Worm (Caenorhabditis elegans): ENCODE data around the gene Y59H11AM.1.

- TF ChIP-seq Y55F3AM.14 (GFP tag; optimal IDR thresholded peaks at IDR 0.05) (no peak), mdl-1 (tag; optimal IDR thresholded peaks at IDR 0.05) (no peak), unc-39 (tag; optimal IDR thresholded peaks at IDR 0.05) (no peak)
Observed at ce11 chrIV:8532024-8532423, 39.2 kb upstream of the Y59H11AM.1 start.

Measured in whole organism, L2 larva.